Fruit fly (Drosophila melanogaster) whole organism, embryonic: ENCODE data around the gene Ist1.

ENCODE experiments used
- Abd-B ChIP-seq: fragments of 200-800 bp; sonication (Bioruptor generic); optimal IDR thresholded peaks from 2 replicates; lab custom pipeline; 2018; ENCODE audit warnings: missing biosample characterization, mild to moderate bottlenecking, missing genetic modification characterization, moderate library complexity
- CG10431 ChIP-seq: fragments of 200-800 bp; sonication (Bioruptor generic); optimal IDR thresholded peaks from 3 replicates; lab custom pipeline; 2018; ENCODE audit warnings: missing biosample characterization, mild to moderate bottlenecking, missing genetic modification characterization
- CG10565 ChIP-seq: fragments of 200-800 bp; sonication (Bioruptor generic); optimal IDR thresholded peaks from 3 replicates; lab custom pipeline; 2016; ENCODE audit warnings: missing biosample characterization, mild to moderate bottlenecking, missing genetic modification characterization
- CG11560 ChIP-seq: fragments of 200-800 bp; sonication (Bioruptor generic); IDR thresholded peaks from 3 replicates; pipeline ENCODE4 v1.3.6; 2022; ENCODE audit warnings: missing biosample characterization, missing genetic modification characterization
- CG12391 ChIP-seq: fragments of 200-800 bp; sonication (Bioruptor generic); optimal IDR thresholded peaks from 3 replicates; lab custom pipeline; 2018; ENCODE audit warnings: missing biosample characterization, mild to moderate bottlenecking, missing genetic modification characterization, moderate library complexity
- CG15696 ChIP-seq: fragments of 200-800 bp; sonication (Bioruptor generic); optimal IDR thresholded peaks from 2 replicates; lab custom pipeline; 2019; ENCODE audit warnings: missing biosample characterization, mild to moderate bottlenecking, missing genetic modification characterization, moderate library complexity
- CG17361 ChIP-seq: fragments of 200-800 bp; sonication (Bioruptor generic); IDR thresholded peaks from 3 replicates; pipeline ENCODE4 v1.3.6; 2022; ENCODE audit warnings: missing biosample characterization, missing genetic modification characterization
- CG17912 ChIP-seq: fragments of 200-800 bp; sonication (Bioruptor generic); optimal IDR thresholded peaks from 2 replicates; lab custom pipeline; 2018; ENCODE audit warnings: missing biosample characterization, mild to moderate bottlenecking, missing genetic modification characterization
- CG18476 ChIP-seq: fragments of 200-800 bp; sonication (Bioruptor generic); optimal IDR thresholded peaks from 2 replicates; lab custom pipeline; 2016; ENCODE audit warnings: missing biosample characterization, mild to moderate bottlenecking, missing genetic modification characterization
- CG2120 ChIP-seq: fragments of 200-800 bp; sonication (Bioruptor generic); optimal IDR thresholded peaks from 3 replicates; lab custom pipeline; 2016; ENCODE audit warnings: missing biosample characterization, missing genetic modification characterization
- CG5953 ChIP-seq: fragments of 200-800 bp; sonication (Bioruptor generic); IDR thresholded peaks from 2 replicates; pipeline ENCODE4 v1.3.6; 2022; ENCODE audit warnings: missing biosample characterization, missing genetic modification characterization
- CG6654 ChIP-seq: fragments of 200-800 bp; sonication (Bioruptor generic); optimal IDR thresholded peaks from 2 replicates; lab custom pipeline; 2017; ENCODE audit warnings: missing biosample characterization, mild to moderate bottlenecking, missing genetic modification characterization
- CG7745 ChIP-seq: fragments of 200-800 bp; sonication (Bioruptor generic); optimal IDR thresholded peaks from 2 replicates; lab custom pipeline; 2018; ENCODE audit warnings: missing biosample characterization, mild to moderate bottlenecking, missing genetic modification characterization, moderate library complexity
- CG8944 ChIP-seq: fragments of 200-800 bp; sonication (Bioruptor generic); optimal IDR thresholded peaks from 3 replicates; lab custom pipeline; 2016; ENCODE audit warnings: missing biosample characterization, missing genetic modification characterization
- CG9437 ChIP-seq: fragments of 200-800 bp; sonication (Bioruptor generic); optimal IDR thresholded peaks from 2 replicates; lab custom pipeline; 2018; ENCODE audit warnings: missing biosample characterization, mild to moderate bottlenecking, missing genetic modification characterization
- CG9609 ChIP-seq: fragments of 200-800 bp; sonication (Bioruptor generic); optimal IDR thresholded peaks from 3 replicates; lab custom pipeline; 2016; ENCODE audit warnings: missing biosample characterization, missing genetic modification characterization
- CG9727 ChIP-seq: fragments of 200-800 bp; sonication (Bioruptor generic); optimal IDR thresholded peaks from 3 replicates; lab custom pipeline; 2017; ENCODE audit warnings: missing biosample characterization, mild to moderate bottlenecking, missing genetic modification characterization
- Dll ChIP-seq: fragments of 200-800 bp; sonication (Bioruptor generic); IDR thresholded peaks from 4 replicates; pipeline ENCODE4 v1.3.6; 2022; ENCODE audit warnings: missing biosample characterization, missing genetic modification characterization; ENCODE audit not compliant: partially characterized antibody
- Dp ChIP-seq: fragments of 200-800 bp; sonication (Bioruptor generic); optimal IDR thresholded peaks from 2 replicates; lab custom pipeline; 2018; ENCODE audit warnings: missing biosample characterization, mild to moderate bottlenecking, missing genetic modification characterization, moderate library complexity
- Ets97D ChIP-seq: fragments of 200-800 bp; sonication (Bioruptor generic); optimal IDR thresholded peaks from 3 replicates; lab custom pipeline; 2016; ENCODE audit warnings: missing biosample characterization, missing genetic modification characterization
- Gug ChIP-seq: fragments of 200-800 bp; sonication (Bioruptor generic); IDR thresholded peaks from 4 replicates; pipeline ENCODE4 v1.3.6; 2022; ENCODE audit warnings: missing biosample characterization, missing genetic modification characterization
- Hand ChIP-seq: fragments of 200-800 bp; sonication (Bioruptor generic); optimal IDR thresholded peaks from 2 replicates; lab custom pipeline; 2017; ENCODE audit warnings: mild to moderate bottlenecking, missing biosample characterization, missing genetic modification reagents, missing genetic modification characterization
- Mes4 ChIP-seq: fragments of 200-800 bp; sonication (Bioruptor generic); optimal IDR thresholded peaks from 2 replicates; lab custom pipeline; 2016; ENCODE audit warnings: missing biosample characterization, missing genetic modification characterization
- Mrtf ChIP-seq: fragments of 200-800 bp; sonication (Bioruptor generic); IDR thresholded peaks from 3 replicates; pipeline ENCODE4 v1.3.6; 2022; ENCODE audit warnings: missing biosample characterization, missing genetic modification characterization
- NFAT ChIP-seq: fragments of 200-800 bp; sonication (Bioruptor generic); IDR thresholded peaks from 2 replicates; pipeline ENCODE4 v1.3.6; 2022; ENCODE audit warnings: missing biosample characterization, missing genetic modification characterization
- Neu2 ChIP-seq: fragments of 200-800 bp; sonication (Bioruptor generic); optimal IDR thresholded peaks from 3 replicates; lab custom pipeline; 2016; ENCODE audit warnings: missing biosample characterization, missing genetic modification characterization, borderline replicate concordance
- Optix ChIP-seq: fragments of 200-800 bp; sonication (Bioruptor generic); IDR thresholded peaks from 3 replicates; pipeline ENCODE4 v1.3.6; 2022; ENCODE audit warnings: missing biosample characterization, missing genetic modification characterization
- ase ChIP-seq: fragments of 200-800 bp; sonication (Bioruptor generic); IDR thresholded peaks from 3 replicates; pipeline ENCODE4 v1.3.6; 2022; ENCODE audit warnings: missing biosample characterization, missing genetic modification characterization
- bsh ChIP-seq, 2 experiments: fragments of 200-800 bp; sonication (Bioruptor generic); optimal IDR thresholded peaks; 2 replicates each; lab custom pipeline; 2017 to 2018; ENCODE audit warnings: mild to moderate bottlenecking in 2 of 2, missing biosample characterization in 2 of 2, missing genetic modification characterization in 2 of 2, moderate library complexity in 1 of 2
- cad ChIP-seq: fragments of >200 bp; optimal IDR thresholded peaks from 2 replicates; lab custom pipeline; 2017; ENCODE audit warnings: missing biosample characterization, missing genetic modification characterization
- cg ChIP-seq: fragments of 200-800 bp; sonication (Bioruptor generic); optimal IDR thresholded peaks from 3 replicates; lab custom pipeline; 2019; ENCODE audit warnings: missing biosample characterization, mild to moderate bottlenecking, missing genetic modification characterization, moderate library complexity
- chif ChIP-seq, 2 experiments: fragments of 200-800 bp; sonication (Bioruptor generic); optimal IDR thresholded peaks; 3 replicates each; lab custom pipeline; 2016; ENCODE audit warnings: missing biosample characterization in 2 of 2, missing genetic modification characterization in 2 of 2
- corto ChIP-seq: fragments of 200-800 bp; sonication (Bioruptor generic); optimal IDR thresholded peaks from 2 replicates; lab custom pipeline; 2016; ENCODE audit warnings: missing biosample characterization, mild to moderate bottlenecking, missing genetic modification characterization, moderate library complexity
- crc ChIP-seq: fragments of 200-800 bp; sonication (Bioruptor generic); optimal IDR thresholded peaks from 2 replicates; lab custom pipeline; 2016; ENCODE audit warnings: missing biosample characterization, missing genetic modification characterization
- cwo ChIP-seq: fragments of 200-800 bp; sonication (Bioruptor generic); optimal IDR thresholded peaks from 3 replicates; lab custom pipeline; 2017; ENCODE audit warnings: missing biosample characterization, missing genetic modification characterization, mild to moderate bottlenecking, moderate library complexity, missing genetic modification reagents
- dan ChIP-seq: fragments of 200-800 bp; sonication (Bioruptor generic); IDR thresholded peaks from 2 replicates; pipeline ENCODE4 v1.3.6; 2022; ENCODE audit warnings: missing biosample characterization, missing genetic modification characterization
- dati ChIP-seq: fragments of 200-800 bp; sonication (Bioruptor generic); IDR thresholded peaks from 2 replicates; pipeline ENCODE4 v1.3.6; 2022; ENCODE audit warnings: missing biosample characterization, missing genetic modification characterization
- disco-r ChIP-seq: fragments of 200-800 bp; sonication (Bioruptor generic); optimal IDR thresholded peaks from 2 replicates; lab custom pipeline; 2016; ENCODE audit warnings: missing biosample characterization, missing genetic modification characterization
- fru ChIP-seq: fragments of >200 bp; optimal IDR thresholded peaks from 2 replicates; lab custom pipeline; 2017
- hb ChIP-seq: fragments of 200-800 bp; sonication (Bioruptor generic); IDR thresholded peaks from 3 replicates; pipeline ENCODE4 v1.3.6; 2022; ENCODE audit warnings: missing biosample characterization, missing genetic modification characterization; ENCODE audit not compliant: partially characterized antibody
- inv ChIP-seq: fragments of 200-800 bp; sonication (Bioruptor generic); IDR thresholded peaks from 2 replicates; pipeline ENCODE4 v1.3.6; 2022; ENCODE audit warnings: missing biosample characterization, missing genetic modification characterization; ENCODE audit not compliant: partially characterized antibody
- ken ChIP-seq: fragments of 200-800 bp; sonication (Bioruptor generic); IDR thresholded peaks from 3 replicates; pipeline ENCODE4 v1.3.6; 2022; ENCODE audit warnings: missing biosample characterization, missing genetic modification characterization
- lilli ChIP-seq: fragments of 200-800 bp; sonication (Bioruptor generic); optimal IDR thresholded peaks from 3 replicates; lab custom pipeline; 2016; ENCODE audit warnings: missing biosample characterization, missing genetic modification characterization
- lola ChIP-seq, 3 experiments: fragments of >200 bp in 2 of 3; fragments of 200-800 bp in 1 of 3; sonication (Bioruptor generic) in 1 of 3; optimal IDR thresholded peaks; 2 replicates each; lab custom pipeline; 2017 to 2019; ENCODE audit warnings: missing biosample characterization in 3 of 3, missing genetic modification characterization in 3 of 3, mild to moderate bottlenecking in 1 of 3, moderate library complexity in 1 of 3
- luna ChIP-seq: fragments of 200-800 bp; sonication (Bioruptor generic); optimal IDR thresholded peaks from 2 replicates; lab custom pipeline; 2016; ENCODE audit warnings: missing biosample characterization, missing genetic modification characterization
- pum ChIP-seq: fragments of 200-800 bp; sonication (Bioruptor generic); optimal IDR thresholded peaks from 2 replicates; lab custom pipeline; 2016; ENCODE audit warnings: missing biosample characterization, missing genetic modification characterization
- sr ChIP-seq: fragments of 200-800 bp; sonication (Bioruptor generic); IDR thresholded peaks from 3 replicates; pipeline ENCODE4 v1.3.6; 2022; ENCODE audit warnings: missing biosample characterization, missing genetic modification characterization
- tll ChIP-seq, 2 experiments: fragments of 200-800 bp in 1 of 2; fragments of >200 bp in 1 of 2; sonication (Bioruptor generic) in 1 of 2; optimal IDR thresholded peaks; 2 replicates each; lab custom pipeline; 2017 to 2019; ENCODE audit warnings: missing biosample characterization in 2 of 2, missing genetic modification characterization in 2 of 2, mild to moderate bottlenecking in 1 of 2, moderate library complexity in 1 of 2
- twi ChIP-seq: fragments of 200-800 bp; optimal IDR thresholded peaks from 2 replicates; lab custom pipeline; 2019; ENCODE audit warnings: missing biosample characterization, mild to moderate bottlenecking, missing genetic modification characterization, moderate library complexity
- wor ChIP-seq: fragments of 200-800 bp; sonication (Bioruptor generic); IDR thresholded peaks from 2 replicates; pipeline ENCODE4 v1.3.6; 2022; ENCODE audit warnings: missing biosample characterization, missing genetic modification characterization
- zf30C ChIP-seq: fragments of 200-800 bp; sonication (Bioruptor generic); optimal IDR thresholded peaks from 3 replicates; lab custom pipeline; 2018; ENCODE audit warnings: missing biosample characterization, mild to moderate bottlenecking, missing genetic modification characterization

Ist1 gene

dm6 chr3L:6742974-6743345 is 13.3 kb downstream of the Ist1 start, which contains the start of gene dikar (continued):
- TF ChIP-seq dan (GFP tag; lab: Robert Waterston, UW) (no peak), lilli (GFP tag; lab: Kevin White, UChicago) (peak; percentile 62), CG11560 (no peak), CG2120 (GFP tag; lab: Kevin White, UChicago) (peak; percentile 67), CG9437 (GFP tag; lab: Kevin White, UChicago) (peak; percentile 67), chif (GFP tag; optimal IDR thresholded peaks at IDR 0.05; lab: Kevin White, UChicago) (no peak), wor (GFP tag; lab: Robert Waterston, UW) (no peak), Optix (0 out of 3 replicates have a peak, but pooled peaks have one; percentile 25), tll (GFP tag; optimal IDR thresholded peaks at IDR 0.05; lab: Kevin White, UChicago) (no peak), CG8944 (GFP tag; lab: Kevin White, UChicago) (peak; percentile 37), Abd-B (peak; percentile 53), pum (GFP tag; lab: Kevin White, UChicago) (peak; percentile 4), CG10431 (GFP tag; lab: Kevin White, UChicago) (peak; percentile 73), CG6654 (GFP tag; lab: Kevin White, UChicago) (no peak), CG18476 (no peak), dati (no peak), Mrtf (peak; percentile 50; the same call in 1 of the 3 replicates), NFAT (peak; percentile 92), twi (tag; lab: Kevin White, UChicago) (no peak), CG10565 (no peak), CG17912 (GFP tag; lab: Kevin White, UChicago) (no peak), Ets97D (no peak), crc (no peak), Dll (GFP tag; lab: Robert Waterston, UW) (peak; percentile 74), zf30C (GFP tag; lab: Kevin White, UChicago) (no peak), lola (GFP tag; optimal IDR thresholded peaks at IDR 0.05; lab: Kevin White, UChicago) (peak in 1 of 3 experiments; percentile 61), cwo (no peak), inv (GFP tag; lab: Robert Waterston, UW) (peak; percentile 86), luna (GFP tag; lab: Kevin White, UChicago) (peak; percentile 6), CG7745 (tag; lab: Kevin White, UChicago) (no peak), CG15696 (peak; percentile 37), Gug (GFP tag; lab: Robert Waterston, UW) (peak; percentile 88), ken (peak; percentile 58; the same call in 2 of the 3 replicates), Mes4 (GFP tag; lab: Kevin White, UChicago) (no peak), hb (GFP tag; lab: Robert Waterston, UW) (peak; percentile 70), Hand (GFP tag; lab: Kevin White, UChicago) (no peak), CG9609 (GFP tag; lab: Kevin White, UChicago) (peak; percentile 34), cad (GFP tag; lab: Kevin White, UChicago) (no peak), CG9727 (peak; percentile 72), bsh (GFP tag; optimal IDR thresholded peaks at IDR 0.05; lab: Kevin White, UChicago) (peak in 1 of 2 experiments; percentile 7), disco-r (GFP tag; lab: Kevin White, UChicago) (no peak), corto (no peak), cg (GFP tag; lab: Kevin White, UChicago) (no peak), CG5953 (peak; percentile 33; the same call in 1 of the 2 replicates), sr (GFP tag; lab: Robert Waterston, UW) (no peak), Dp (GFP tag; lab: Kevin White, UChicago) (no peak), ase (GFP tag; lab: Robert Waterston, UW) (peak; percentile 43; the same call in 1 of the 3 replicates), CG12391 (tag; lab: Kevin White, UChicago) (peak; percentile 54), CG17361 (GFP tag; lab: Robert Waterston, UW) (no peak; the same call in 1 of the 3 replicates), Neu2 (GFP tag; lab: Kevin White, UChicago) (no peak), fru (lab: Kevin White, UChicago) (no peak)
